Fruit fly (Drosophila melanogaster) whole organism, wandering third instar larva: ENCODE data around the gene CG14868.

ENCODE experiments used
- CG32264 ChIP-seq: fragments of 200-800 bp; sonication (Bioruptor generic); optimal IDR thresholded peaks from 2 replicates; lab custom pipeline; 2016; ENCODE audit warnings: missing biosample characterization, missing genetic modification characterization
- CG9705 ChIP-seq: fragments of 200-800 bp; sonication (Bioruptor generic); optimal IDR thresholded peaks from 2 replicates; lab custom pipeline; 2018; ENCODE audit warnings: missing biosample characterization, mild to moderate bottlenecking, missing genetic modification characterization
- CrebA ChIP-seq: fragments of 200-800 bp; sonication (Bioruptor generic); optimal IDR thresholded peaks from 2 replicates; lab custom pipeline; 2016; ENCODE audit warnings: missing biosample characterization, mild to moderate bottlenecking, missing genetic modification characterization, borderline replicate concordance
- Dfd ChIP-seq: fragments of >200 bp; optimal IDR thresholded peaks from 2 replicates; lab custom pipeline; 2017; ENCODE audit warnings: missing biosample characterization, missing genetic modification characterization
- Dif ChIP-seq: fragments of 200-275, 200-300 bp; sonication (Bioruptor generic); optimal IDR thresholded peaks from 2 replicates; lab custom pipeline; 2018; ENCODE audit warnings: missing biosample characterization, missing genetic modification characterization; ENCODE audit not compliant: partially characterized antibody
- HLH106 ChIP-seq: fragments of 200-800 bp; optimal IDR thresholded peaks from 3 replicates; lab custom pipeline; 2019; ENCODE audit warnings: missing biosample characterization, mild to moderate bottlenecking, missing genetic modification characterization, moderate library complexity
- Hnf4 ChIP-seq: fragments of 200-800 bp; sonication (Bioruptor generic); optimal IDR thresholded peaks from 2 replicates; lab custom pipeline; 2016; ENCODE audit warnings: missing biosample characterization, mild to moderate bottlenecking, missing genetic modification characterization
- Hr78 ChIP-seq: fragments of >200 bp; optimal IDR thresholded peaks from 2 replicates; lab custom pipeline; 2017; ENCODE audit warnings: missing biosample characterization, missing genetic modification characterization
- Hr83 ChIP-seq: fragments of 200-300 bp; sonication (Bioruptor generic); optimal IDR thresholded peaks from 2 replicates; lab custom pipeline; 2016; ENCODE audit warnings: missing biosample characterization, mild to moderate bottlenecking, missing genetic modification characterization, moderate library complexity; ENCODE audit not compliant: poor library complexity, severe bottlenecking
- Mio ChIP-seq: sonication (Bioruptor generic); optimal IDR thresholded peaks from 2 replicates; lab custom pipeline; 2016; ENCODE audit warnings: missing biosample characterization, missing genetic modification characterization
- Myc ChIP-seq: fragments of >200 bp; optimal IDR thresholded peaks from 2 replicates; lab custom pipeline; 2017
- N ChIP-seq: fragments of >200 bp; optimal IDR thresholded peaks from 2 replicates; lab custom pipeline; 2018; ENCODE audit warnings: missing biosample characterization, missing external identifiers, missing genetic modification characterization
- OdsH ChIP-seq: fragments of 200-800 bp; sonication (Bioruptor generic); optimal IDR thresholded peaks from 2 replicates; lab custom pipeline; 2016; ENCODE audit warnings: missing biosample characterization, mild to moderate bottlenecking, missing genetic modification characterization
- Rel ChIP-seq, 2 experiments: fragments of 200-800 bp; sonication (Bioruptor generic) in 1 of 2; optimal IDR thresholded peaks; 2 replicates in 1 of 2; 3 replicates in 1 of 2; lab custom pipeline; 2016 to 2019; ENCODE audit warnings: mild to moderate bottlenecking in 2 of 2, missing biosample characterization in 2 of 2, missing genetic modification characterization in 2 of 2, moderate library complexity in 1 of 2
- Sp1 ChIP-seq: fragments of 200-800 bp; sonication (Bioruptor generic); optimal IDR thresholded peaks from 3 replicates; lab custom pipeline; 2019; ENCODE audit warnings: missing biosample characterization, mild to moderate bottlenecking, missing genetic modification characterization, moderate library complexity
- br ChIP-seq: fragments of 200-800 bp; sonication (Bioruptor generic); optimal IDR thresholded peaks from 2 replicates; lab custom pipeline; 2016; ENCODE audit warnings: missing biosample characterization, missing genetic modification characterization
- brk ChIP-seq: fragments of 200-800 bp; sonication (Bioruptor generic); optimal IDR thresholded peaks from 2 replicates; lab custom pipeline; 2016; ENCODE audit warnings: missing biosample characterization, mild to moderate bottlenecking, missing genetic modification characterization
- ey ChIP-seq: fragments of 200-800 bp; sonication (Bioruptor generic); optimal IDR thresholded peaks from 2 replicates; lab custom pipeline; 2016; ENCODE audit warnings: missing biosample characterization, missing genetic modification characterization
- foxo ChIP-seq, 2 experiments: fragments of 200-800 bp; sonication (Bioruptor generic); optimal IDR thresholded peaks; 2 replicates in 1 of 2; 3 replicates in 1 of 2; lab custom pipeline; 2016 to 2017; ENCODE audit warnings: missing biosample characterization in 2 of 2, missing genetic modification characterization in 2 of 2
- fru ChIP-seq: fragments of 200-800 bp; sonication (Bioruptor generic); optimal IDR thresholded peaks from 3 replicates; lab custom pipeline; 2016; ENCODE audit warnings: missing biosample characterization, mild to moderate bottlenecking, missing genetic modification characterization
- h ChIP-seq: fragments of 200-800 bp; sonication (Bioruptor generic); optimal IDR thresholded peaks from 3 replicates; lab custom pipeline; 2016; ENCODE audit warnings: missing biosample characterization, mild to moderate bottlenecking, missing genetic modification characterization
- jim ChIP-seq: fragments of 175-275, 200-325 bp; sonication (Bioruptor generic); optimal IDR thresholded peaks from 2 replicates; lab custom pipeline; 2016; ENCODE audit warnings: missing biosample characterization, mild to moderate bottlenecking, missing genetic modification characterization
- lola ChIP-seq: fragments of >200 bp; optimal IDR thresholded peaks from 2 replicates; lab custom pipeline; 2017; ENCODE audit warnings: missing biosample characterization, missing genetic modification characterization
- psq ChIP-seq: fragments of 200-800 bp; sonication (Bioruptor generic); optimal IDR thresholded peaks from 3 replicates; lab custom pipeline; 2017; ENCODE audit warnings: missing biosample characterization, mild to moderate bottlenecking, missing genetic modification characterization, moderate library complexity
- rgr ChIP-seq: fragments of 200-800 bp; sonication (Bioruptor generic); optimal IDR thresholded peaks from 3 replicates; lab custom pipeline; 2016; ENCODE audit warnings: missing biosample characterization, mild to moderate bottlenecking, missing genetic modification characterization
- sage ChIP-seq: fragments of 200-800 bp; sonication (Bioruptor generic); optimal IDR thresholded peaks from 2 replicates; lab custom pipeline; 2016; ENCODE audit warnings: missing biosample characterization, mild to moderate bottlenecking, missing genetic modification characterization
- sv ChIP-seq: fragments of 200-800 bp; sonication (Bioruptor generic); optimal IDR thresholded peaks from 3 replicates; lab custom pipeline; 2016; ENCODE audit warnings: missing biosample characterization, missing genetic modification characterization
- tai ChIP-seq: sonication (Bioruptor generic); optimal IDR thresholded peaks from 2 replicates; lab custom pipeline; 2016; ENCODE audit warnings: missing biosample characterization, missing genetic modification characterization
- usp ChIP-seq: fragments of >200 bp; optimal IDR thresholded peaks from 2 replicates; lab custom pipeline; 2017; ENCODE audit warnings: missing biosample characterization, missing genetic modification characterization
- woc ChIP-seq: sonication (Bioruptor generic); optimal IDR thresholded peaks from 2 replicates; lab custom pipeline; 2016; ENCODE audit warnings: missing biosample characterization, mild to moderate bottlenecking, missing genetic modification characterization

Gene CG14868

dm6 chr3R:15374397-15374796 lies 4.7 kb upstream of the CG14868 start, which contains the start of gene Rbp:
Gene Rbp, plus strand, starts transcription at chr3R:15374635.
- TF ChIP-seq Dif (GFP tag; lab: Kevin White, UChicago) (peak; percentile 21), HLH106 (no peak)

DNA sequence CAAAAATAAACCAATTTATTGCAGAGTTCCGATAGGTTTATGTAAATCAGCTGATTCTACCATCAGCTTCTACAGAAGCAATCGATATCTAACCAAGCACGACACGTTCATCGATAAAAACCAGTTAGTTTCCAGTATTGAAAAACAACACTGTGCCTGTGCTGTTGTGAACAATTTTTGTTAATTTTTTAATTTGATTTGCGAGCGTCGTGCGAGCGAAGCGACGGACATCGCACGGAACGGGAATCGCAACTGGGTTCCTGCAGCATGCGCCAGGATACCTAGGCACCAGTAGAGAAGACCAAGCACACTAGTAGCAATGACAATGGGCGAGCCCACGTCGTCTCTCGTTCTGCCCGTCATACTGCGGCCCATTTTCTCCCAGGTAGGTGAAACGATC lies 2.1 kb upstream of the CG14868 start, which contains the start of the genes Ccm3 and CG6136:
TSS of gene Ccm3 (plus strand) at position 125 of the 400 bp plus-strand sequence.
TSS of gene CG6136 (minus strand) at position 380 of the 400 bp plus-strand sequence.
- no peak for TF ChIP-seq woc (GFP tag; lab: Kevin White, UChicago)
- TF ChIP-seq ey (GFP tag; lab: Kevin White, UChicago), result peak; percentile 5
- TF ChIP-seq psq (GFP tag; lab: Kevin White, UChicago), result peak; percentile 18
- no peak for TF ChIP-seq Hnf4 (GFP tag; lab: Kevin White, UChicago)
- TF ChIP-seq CG9705, result peak; percentile 20
- peak; percentile 68 for TF ChIP-seq rgr (GFP tag; lab: Kevin White, UChicago)
- TF ChIP-seq h (GFP tag; lab: Kevin White, UChicago), result peak; percentile 76
- TF ChIP-seq Mio (GFP tag; lab: Kevin White, UChicago), result peak; percentile 4
- no peak for TF ChIP-seq Rel (GFP tag; optimal IDR thresholded peaks at IDR 0.05; lab: Kevin White, UChicago)
- TF ChIP-seq Rel (tag; optimal IDR thresholded peaks at IDR 0.05; lab: Kevin White, UChicago), result peak; percentile 40
- TF ChIP-seq Hr83 (GFP tag; lab: Kevin White, UChicago), result peak; percentile 81
- peak; percentile 50 for TF ChIP-seq fru
- peak; percentile 54 for TF ChIP-seq Sp1
- no peak for TF ChIP-seq Dif (GFP tag; lab: Kevin White, UChicago)
- peak; percentile 44 for TF ChIP-seq HLH106
- TF ChIP-seq OdsH (GFP tag; lab: Kevin White, UChicago), result peak; percentile 36
- peak in 1 of 2 experiments; percentile 48 for TF ChIP-seq foxo (GFP tag; optimal IDR thresholded peaks at IDR 0.05; lab: Kevin White, UChicago)
- peak; percentile 71 for TF ChIP-seq br (GFP tag; lab: Kevin White, UChicago)
- no peak for TF ChIP-seq sage (GFP tag; lab: Kevin White, UChicago)
- no peak for TF ChIP-seq usp (GFP tag; lab: Kevin White, UChicago)

DNA sequence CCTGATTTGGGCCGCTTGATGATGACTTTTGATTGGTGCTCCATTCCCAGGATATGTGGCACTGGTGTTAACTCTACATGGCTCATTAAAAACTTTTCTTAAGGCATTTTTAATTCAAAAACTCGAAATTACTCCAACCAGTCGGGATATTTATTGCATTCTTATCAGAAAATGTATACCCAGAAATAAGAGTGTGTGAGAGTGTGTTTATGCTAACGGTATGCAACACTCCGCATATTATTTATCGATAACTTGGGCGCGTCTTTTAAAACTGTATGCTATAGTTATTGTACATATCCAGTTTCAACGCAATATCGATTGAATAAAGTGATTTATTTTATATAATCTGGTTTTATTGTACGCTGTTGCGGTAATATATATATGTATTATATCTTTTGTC lies 2.3 kb downstream of the CG14868 start, which contains the start of gene CG34404:
TSS of gene CG34404 (minus strand) at position 189 of the 400 bp plus-strand sequence.
- no peak for TF ChIP-seq Dif (GFP tag; lab: Kevin White, UChicago)
- peak; percentile 8 for TF ChIP-seq rgr (GFP tag; lab: Kevin White, UChicago)
- peak in 1 of 2 experiments; percentile 39 for TF ChIP-seq foxo (GFP tag; optimal IDR thresholded peaks at IDR 0.05; lab: Kevin White, UChicago)
- TF ChIP-seq jim (GFP tag; lab: Kevin White, UChicago), result no peak

- TF ChIP-seq CrebA (no peak), tai (no peak), foxo (GFP tag; optimal IDR thresholded peaks at IDR 0.05; lab: Kevin White, UChicago) (peak in 1 of 2 experiments; percentile 63), N (GFP tag; lab: Kevin White, UChicago) (no peak), Sp1 (peak; percentile 44), OdsH (GFP tag; lab: Kevin White, UChicago) (peak; percentile 8), Dif (GFP tag; lab: Kevin White, UChicago) (no peak), CG9705 (no peak), sv (GFP tag; lab: Kevin White, UChicago) (no peak), Hr83 (GFP tag; lab: Kevin White, UChicago) (no peak), ey (GFP tag; lab: Kevin White, UChicago) (peak; percentile 31), psq (GFP tag; lab: Kevin White, UChicago) (no peak), br (GFP tag; lab: Kevin White, UChicago) (no peak), HLH106 (peak; percentile 48), Myc (no peak), jim (GFP tag; lab: Kevin White, UChicago) (no peak), rgr (GFP tag; lab: Kevin White, UChicago) (peak; percentile 28), CG32264 (GFP tag; lab: Kevin White, UChicago) (no peak), brk (GFP tag; lab: Kevin White, UChicago) (no peak), Dfd (GFP tag; lab: Kevin White, UChicago) (no peak)
Measured at dm6 chr3R:15366839-15367238, 2.9 kb downstream of the CG14868 start.

dm6 chr3R:15363608-15364007 lies 6.1 kb downstream of the CG14868 start, which contains the start of gene CG6171:
Gene CG6171, minus strand, starts transcription at chr3R:15363857.
- TF ChIP-seq br (GFP tag; lab: Kevin White, UChicago), result no peak
- TF ChIP-seq lola (GFP tag; lab: Kevin White, UChicago), result peak; percentile 22
- TF ChIP-seq Hr78 (GFP tag; lab: Kevin White, UChicago), result no peak
- peak; percentile 36 for TF ChIP-seq rgr (GFP tag; lab: Kevin White, UChicago)
- TF ChIP-seq Hr83 (GFP tag; lab: Kevin White, UChicago), result peak; percentile 23
